Fruit fly (Drosophila melanogaster): ENCODE measurements around the gene wol.

The wol gene

dm6 chr2L:8319858-8320525 lies 17.2 kb upstream of the wol start, which contains the start of the genes mtsh and strat (continued):
- TF ChIP-seq Meics (GFP tag; optimal IDR thresholded peaks at IDR 0.05) (peak; percentile 81), CG9215 (GFP tag; IDR thresholded peaks at IDR 0.05) (no peak), CG9817 (tag; optimal IDR thresholded peaks at IDR 0.05) (peak; percentile 30), CG2116 (GFP tag; optimal IDR thresholded peaks at IDR 0.05) (peak; percentile 78), CG1603 (tag; optimal IDR thresholded peaks at IDR 0.05) (peak; percentile 74), CG7928 (GFP tag; optimal IDR thresholded peaks at IDR 0.05) (no peak), ab (GFP tag; optimal IDR thresholded peaks at IDR 0.05) (no peak), CG4820 (GFP tag; optimal IDR thresholded peaks at IDR 0.05) (peak; percentile 45), Atf6 (GFP tag; IDR thresholded peaks at IDR 0.05) (peak; percentile 57; the same call in 1 of the 2 replicates), Hmr (GFP tag; optimal IDR thresholded peaks at IDR 0.05) (peak; percentile 78), hkb (optimal IDR thresholded peaks at IDR 0.05) (no peak), hkb (GFP tag; IDR thresholded peaks at IDR 0.05) (peak; percentile 37), CG9876 (GFP tag; optimal IDR thresholded peaks at IDR 0.05) (peak; percentile 6), CG42726 (GFP tag; IDR thresholded peaks at IDR 0.05; ENCODE audit: partially characterized antibody) (no peak), wek (GFP tag; optimal IDR thresholded peaks at IDR 0.05) (peak; percentile 3), Dad (GFP tag; optimal IDR thresholded peaks at IDR 0.05) (peak; percentile 75), CkIIα-i1 (GFP tag; IDR thresholded peaks at IDR 0.05) (no peak), trh (GFP tag; optimal IDR thresholded peaks at IDR 0.05) (no peak), CG2120 (GFP tag; optimal IDR thresholded peaks at IDR 0.05) (peak; percentile 59), pum (GFP tag; optimal IDR thresholded peaks at IDR 0.05) (no peak), CG17912 (GFP tag; optimal IDR thresholded peaks at IDR 0.05) (no peak), row (GFP tag; IDR thresholded peaks at IDR 0.05) (0 out of 3 replicates have a peak, but pooled peaks have one; percentile 23), Lhr (GFP tag; optimal IDR thresholded peaks at IDR 0.05) (no peak), CG33557 (GFP tag; optimal IDR thresholded peaks at IDR 0.05) (peak; percentile 59), sens (GFP tag) (peak; percentile 91), ato (GFP tag; IDR thresholded peaks at IDR 0.05; ENCODE audit: partially characterized antibody) (peak; percentile 56; the same call in 1 of the 2 replicates), gcm2 (GFP tag; optimal IDR thresholded peaks at IDR 0.05) (no peak), pb (GFP tag; optimal IDR thresholded peaks at IDR 0.05) (peak; percentile 37), Atf3 (GFP tag; optimal IDR thresholded peaks at IDR 0.05) (no peak), CG17568 (GFP tag; optimal IDR thresholded peaks at IDR 0.05) (no peak), cg (GFP tag; optimal IDR thresholded peaks at IDR 0.05) (no peak), peb (GFP tag; IDR thresholded peaks at IDR 0.05) (peak; percentile 31; the same call in 1 of the 2 replicates), CG18599 (GFP tag; optimal IDR thresholded peaks at IDR 0.05) (peak; percentile 66), CG6791 (GFP tag; IDR thresholded peaks at IDR 0.05; ENCODE audit: partially characterized antibody) (peak; percentile 78), hth (optimal IDR thresholded peaks at IDR 0.05) (no peak), chif (GFP tag; optimal IDR thresholded peaks at IDR 0.05) (peak; percentile 10 to 23), sqz (GFP tag; optimal IDR thresholded peaks at IDR 0.05) (peak; percentile 55), CG12659 (GFP tag; optimal IDR thresholded peaks at IDR 0.05) (peak; percentile 55), dmrt99B (tag; optimal IDR thresholded peaks at IDR 0.05) (no peak), CG16813 (GFP tag; IDR thresholded peaks at IDR 0.05; ENCODE audit: partially characterized antibody) (peak; percentile 51; the same call in 2 of the 3 replicates), Myb (GFP tag; optimal IDR thresholded peaks at IDR 0.05) (peak; percentile 74), CG8924 (tag; optimal IDR thresholded peaks at IDR 0.05) (peak; percentile 16), nerfin-2 (GFP tag; IDR thresholded peaks at IDR 0.05; ENCODE audit: partially characterized antibody) (peak; percentile 54; the same call in 1 of the 2 replicates), fd64A (GFP tag; optimal IDR thresholded peaks at IDR 0.05) (peak; percentile 17), CG30431 (GFP tag; optimal IDR thresholded peaks at IDR 0.05) (no peak), slp2 (GFP tag; optimal IDR thresholded peaks at IDR 0.05) (peak; percentile 21), CG15479 (GFP tag; optimal IDR thresholded peaks at IDR 0.05) (peak; percentile 47), CG3065 (GFP tag; optimal IDR thresholded peaks at IDR 0.05) (peak; percentile 28), CG5245 (GFP tag; optimal IDR thresholded peaks at IDR 0.05) (peak; percentile 22)
